Worm (Caenorhabditis elegans) whole organism, young adult: ENCODE results near the gene sre-45.
A peak's percentile ranks its signal among the peaks of the same experiment; 100 is the strongest.

Experiments
- B0035.1 ChIP-seq: sonication (generic microtip); optimal IDR thresholded peaks from 2 replicates; lab custom pipeline; 2016; ENCODE audit warnings: missing genetic modification characterization, mild to moderate bottlenecking, missing compliant biosample characterization, missing genotype, missing genetic modification reagents
- B0261.1 ChIP-seq: sonication (generic microtip); optimal IDR thresholded peaks from 2 replicates; lab custom pipeline; 2016; ENCODE audit warnings: mild to moderate bottlenecking, missing genetic modification characterization, moderate library complexity, missing compliant biosample characterization
- F55B11.4 ChIP-seq: sonication (generic microtip); optimal IDR thresholded peaks from 2 replicates; lab custom pipeline; 2016; ENCODE audit warnings: missing compliant biosample characterization, missing genetic modification characterization, borderline replicate concordance; ENCODE audit not compliant: insufficient read depth
- T26A5.8 ChIP-seq: sonication (generic microtip); optimal IDR thresholded peaks from 2 replicates; lab custom pipeline; 2016; ENCODE audit warnings: missing genetic modification characterization, missing compliant biosample characterization
- ZK185.1 ChIP-seq: sonication (generic microtip); optimal IDR thresholded peaks from 2 replicates; lab custom pipeline; 2016; ENCODE audit warnings: mild to moderate bottlenecking, missing genetic modification characterization, missing compliant biosample characterization; ENCODE audit not compliant: poor library complexity, severe bottlenecking
- atf-7 ChIP-seq: sonication (generic microtip); optimal IDR thresholded peaks from 2 replicates; lab custom pipeline; 2017; ENCODE audit warnings: mild to moderate bottlenecking, missing genetic modification characterization, missing compliant biosample characterization
- attf-3 ChIP-seq: fragments of 200-800 bp; sonication (Bioruptor generic); conservative IDR thresholded peaks from 2 replicates; pipeline ENCODE4 v1.3.6; 2022; ENCODE audit warnings: missing genetic modification reagents, missing genetic modification characterization, missing compliant biosample characterization
- attf-5 ChIP-seq: fragments of 200-800 bp; sonication (Bioruptor generic); optimal IDR thresholded peaks from 2 replicates; lab custom pipeline; 2018; ENCODE audit warnings: mild to moderate bottlenecking, missing genetic modification characterization, missing compliant biosample characterization
- ceh-27 ChIP-seq: fragments of 200-800 bp; sonication (Bioruptor generic); optimal IDR thresholded peaks from 2 replicates; lab custom pipeline; 2018; ENCODE audit warnings: mild to moderate bottlenecking, missing genetic modification characterization, moderate library complexity, missing compliant biosample characterization
- ceh-40 ChIP-seq: fragments of 200-800 bp; sonication (Bioruptor generic); IDR thresholded peaks from 2 replicates; pipeline ENCODE4 v1.3.6; 2022; ENCODE audit warnings: missing genetic modification characterization, missing compliant biosample characterization
- ceh-79 ChIP-seq: sonication (generic microtip); optimal IDR thresholded peaks from 2 replicates; lab custom pipeline; 2017; ENCODE audit warnings: mild to moderate bottlenecking, missing genetic modification characterization, missing compliant biosample characterization
- ceh-91 ChIP-seq: fragments of 200-800 bp; sonication (Bioruptor generic); IDR thresholded peaks from 2 replicates; pipeline ENCODE4 v1.3.6; 2022; ENCODE audit warnings: missing genetic modification reagents, missing genetic modification characterization, missing compliant biosample characterization
- dpl-1 ChIP-seq: fragments of 150-350 bp; optimal IDR thresholded peaks from 2 replicates; lab custom pipeline; 2014; ENCODE audit warnings: missing biosample characterization, missing genetic modification reagents, missing genetic modification characterization
- egl-18 ChIP-seq: fragments of 200-800 bp; sonication (Bioruptor generic); IDR thresholded peaks from 2 replicates; pipeline ENCODE4 v1.3.6; 2022; ENCODE audit warnings: missing genetic modification reagents, missing genetic modification characterization, missing compliant biosample characterization
- egl-44 ChIP-seq: fragments of 200-800 bp; sonication (Bioruptor generic); IDR thresholded peaks from 2 replicates; pipeline ENCODE4 v1.3.6; 2022; ENCODE audit warnings: missing genetic modification reagents, missing genetic modification characterization, missing compliant biosample characterization
- egrh-3 ChIP-seq: fragments of 200-800 bp; sonication (Bioruptor generic); IDR thresholded peaks from 2 replicates; pipeline ENCODE4 v1.3.6; 2022; ENCODE audit warnings: missing genetic modification reagents, missing genetic modification characterization, missing compliant biosample characterization
- ets-4 ChIP-seq: fragments of 200-800 bp; sonication (Bioruptor generic); optimal IDR thresholded peaks from 2 replicates; lab custom pipeline; 2018; ENCODE audit warnings: mild to moderate bottlenecking, missing genetic modification characterization, missing compliant biosample characterization
- gei-17 ChIP-seq: fragments of 200-800 bp; sonication (Bioruptor generic); optimal IDR thresholded peaks from 2 replicates; lab custom pipeline; 2018; ENCODE audit warnings: mild to moderate bottlenecking, missing genetic modification characterization, missing compliant biosample characterization
- hmg-20 ChIP-seq: fragments of 200-800 bp; sonication (Bioruptor generic); IDR thresholded peaks from 2 replicates; pipeline ENCODE4 v1.3.6; 2022; ENCODE audit warnings: missing genetic modification reagents, missing genetic modification characterization, missing compliant biosample characterization
- lin-35 ChIP-seq, 3 experiments: fragments of 150-350 bp in 2 of 3; sonication (generic microtip) in 1 of 3; optimal IDR thresholded peaks; 2 replicates each; lab custom pipeline; 2014 to 2018; ENCODE audit warnings: missing biosample characterization in 3 of 3, missing genetic modification characterization in 3 of 3, missing genetic modification reagents in 3 of 3
- lin-40 ChIP-seq: sonication (generic microtip); optimal IDR thresholded peaks from 2 replicates; lab custom pipeline; 2016; ENCODE audit warnings: missing genetic modification characterization, mild to moderate bottlenecking, missing compliant biosample characterization, missing genotype, missing genetic modification reagents
- lin-54 ChIP-seq: fragments of 200-800 bp; sonication (Bioruptor generic); optimal IDR thresholded peaks from 2 replicates; lab custom pipeline; 2018; ENCODE audit warnings: mild to moderate bottlenecking, missing genetic modification characterization, missing compliant biosample characterization
- madf-10 ChIP-seq: sonication (generic microtip); optimal IDR thresholded peaks from 2 replicates; lab custom pipeline; 2016; ENCODE audit warnings: mild to moderate bottlenecking, missing genetic modification characterization, missing compliant biosample characterization
- madf-3 ChIP-seq: fragments of 200-800 bp; sonication (Bioruptor generic); IDR thresholded peaks from 2 replicates; pipeline ENCODE4 v1.3.6; 2022; ENCODE audit warnings: missing genetic modification reagents, missing genetic modification characterization, missing compliant biosample characterization
- mxl-1 ChIP-seq: sonication (generic microtip); optimal IDR thresholded peaks from 2 replicates; lab custom pipeline; 2016; ENCODE audit warnings: missing genetic modification characterization, missing compliant biosample characterization
- nhr-179 ChIP-seq: sonication (generic microtip); optimal IDR thresholded peaks from 2 replicates; lab custom pipeline; 2016; ENCODE audit warnings: mild to moderate bottlenecking, missing genetic modification characterization, missing compliant biosample characterization
- rec-8 ChIP-seq, 2 experiments: sonication (generic microtip); optimal IDR thresholded peaks; 2 replicates each; lab custom pipeline; 2016; ENCODE audit warnings: mild to moderate bottlenecking in 2 of 2, missing genetic modification characterization in 2 of 2, missing genetic modification reagents in 2 of 2, missing genotype in 2 of 2, missing biosample characterization in 1 of 2, missing compliant biosample characterization in 1 of 2, moderate library complexity in 1 of 2
- repo-1 ChIP-seq: sonication (generic microtip); optimal IDR thresholded peaks from 2 replicates; lab custom pipeline; 2017; ENCODE audit warnings: mild to moderate bottlenecking, missing genetic modification characterization, missing compliant biosample characterization
- sdz-38 ChIP-seq: sonication (generic microtip); optimal IDR thresholded peaks from 2 replicates; lab custom pipeline; 2016; ENCODE audit warnings: missing genotype, missing genetic modification characterization, missing compliant biosample characterization
- snpc-1.3 ChIP-seq: sonication (generic microtip); optimal IDR thresholded peaks from 2 replicates; lab custom pipeline; 2017; ENCODE audit warnings: missing genetic modification characterization, mild to moderate bottlenecking, missing compliant biosample characterization, antibody characterized with exemption, moderate library complexity, missing genotype, missing genetic modification reagents; ENCODE audit not compliant: insufficient read depth
- snpc-3.4 ChIP-seq: sonication (generic microtip); optimal IDR thresholded peaks from 2 replicates; lab custom pipeline; 2017; ENCODE audit warnings: missing genetic modification characterization, mild to moderate bottlenecking, missing compliant biosample characterization, antibody characterized with exemption, moderate library complexity, missing genotype, missing genetic modification reagents
- sptf-2 ChIP-seq: fragments of 200-800 bp; sonication (Bioruptor generic); optimal IDR thresholded peaks from 2 replicates; lab custom pipeline; 2018; ENCODE audit warnings: mild to moderate bottlenecking, missing genetic modification characterization, missing compliant biosample characterization
- tbx-9 ChIP-seq: sonication (generic microtip); optimal IDR thresholded peaks from 2 replicates; lab custom pipeline; 2016; ENCODE audit warnings: borderline replicate concordance, missing genetic modification characterization, inconsistent platforms, missing compliant biosample characterization
- unc-130 ChIP-seq: sonication (generic microtip); optimal IDR thresholded peaks from 2 replicates; lab custom pipeline; 2016; ENCODE audit warnings: missing genetic modification reagents, missing genetic modification characterization, missing compliant biosample characterization
- xnd-1 ChIP-seq: sonication (generic microtip); optimal IDR thresholded peaks from 2 replicates; lab custom pipeline; 2016; ENCODE audit warnings: missing genotype, missing genetic modification reagents, missing genetic modification characterization, missing compliant biosample characterization
- zfh-2 ChIP-seq: fragments of 200-800 bp; sonication (Bioruptor generic); conservative IDR thresholded peaks from 2 replicates; pipeline ENCODE4 v1.3.6; 2022; ENCODE audit warnings: missing genetic modification reagents, missing genetic modification characterization, missing compliant biosample characterization
- ztf-22 ChIP-seq: fragments of 200-800 bp; sonication (Bioruptor generic); optimal IDR thresholded peaks from 2 replicates; lab custom pipeline; 2018; ENCODE audit warnings: mild to moderate bottlenecking, missing genetic modification characterization, moderate library complexity, missing compliant biosample characterization
- ztf-25 ChIP-seq: fragments of 200-800 bp; sonication (Bioruptor generic); IDR thresholded peaks from 2 replicates; pipeline ENCODE4 v1.3.6; 2022; ENCODE audit warnings: missing genetic modification reagents, missing genetic modification characterization, missing compliant biosample characterization

sre-45 gene

DNA sequence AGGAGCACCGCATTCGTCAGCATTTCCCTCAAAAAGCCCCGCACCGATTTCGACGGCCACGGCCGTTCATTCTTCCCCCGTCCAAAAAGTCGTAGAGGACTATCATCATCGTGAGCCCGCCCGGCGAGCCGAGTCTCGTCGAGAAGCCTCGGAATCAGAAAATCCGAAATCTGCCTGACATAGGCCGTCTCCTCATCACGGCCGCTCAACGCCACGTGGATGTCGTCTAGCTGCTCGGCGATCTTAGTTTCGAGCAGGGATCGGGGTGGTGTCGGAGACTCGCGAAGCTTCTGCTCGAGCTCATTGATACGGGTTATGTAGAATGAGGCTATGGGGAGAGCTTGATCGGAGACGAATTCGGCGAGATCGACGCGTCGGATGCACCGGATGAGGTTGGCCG, 11.4 kb downstream of the sre-45 start:
- peak; percentile 55; the same call in 1 of the 2 replicates for TF ChIP-seq egrh-3
- no peak for TF ChIP-seq tbx-9 (tag; lab: Kevin White, UChicago)
- TF ChIP-seq sdz-38 (tag; lab: Kevin White, UChicago): no peak
- TF ChIP-seq zfh-2 (GFP tag; lab: Robert Waterston, UW): peak; percentile 87
- no peak for TF ChIP-seq ets-4
- no peak for TF ChIP-seq unc-130 (GFP tag; lab: Kevin White, UChicago)

DNA sequence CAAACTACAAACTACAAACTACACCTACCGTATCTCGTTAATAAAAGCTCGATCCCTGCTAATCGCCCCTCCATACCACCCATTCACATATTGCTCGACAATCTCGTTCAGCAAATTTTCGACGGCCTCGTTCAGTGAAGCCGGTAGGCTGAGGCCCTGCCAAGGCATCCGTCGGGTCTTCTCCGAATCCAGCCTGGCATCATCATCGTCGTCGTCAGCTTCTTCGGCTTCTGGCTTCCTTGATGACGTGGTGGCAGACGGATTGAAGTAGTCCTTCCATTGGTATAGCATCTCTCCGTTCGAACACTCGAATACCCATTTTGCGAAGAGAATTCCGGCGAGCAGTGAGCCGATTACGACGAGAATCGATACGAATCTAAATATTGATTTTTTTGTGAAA, 13.0 kb downstream of the sre-45 start:
- no peak for TF ChIP-seq attf-5 (GFP tag; lab: Kevin White, UChicago)
- no peak for TF ChIP-seq ZK185.1 (tag; lab: Kevin White, UChicago)
- TF ChIP-seq T26A5.8: no peak
- TF ChIP-seq B0261.1: no peak
- TF ChIP-seq egl-18: no peak
- peak; percentile 63; the same call in 1 of the 2 replicates for TF ChIP-seq zfh-2 (GFP tag; lab: Robert Waterston, UW)
- TF ChIP-seq madf-3 (GFP tag; lab: Robert Waterston, UW): no peak

DNA sequence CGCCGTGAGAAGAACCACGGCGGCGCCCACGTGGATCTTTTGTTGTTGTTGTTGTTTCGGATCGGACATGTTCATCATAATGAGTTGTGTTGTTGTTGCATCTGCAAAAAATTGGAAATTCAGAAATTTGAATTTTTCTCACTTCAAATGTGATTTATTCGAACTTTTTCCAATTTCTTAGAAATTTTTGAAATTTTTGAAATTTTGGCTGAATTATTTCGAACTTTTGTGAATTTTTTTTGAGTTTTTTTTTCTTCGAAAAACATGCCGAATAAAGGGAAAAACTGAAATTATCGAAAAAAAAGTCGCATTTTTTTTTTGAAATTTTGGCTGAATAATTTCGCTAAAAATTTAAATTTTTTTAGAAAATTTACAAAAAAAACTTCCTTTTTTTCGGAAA, 13.4 kb downstream of the sre-45 start, which contains the start of gene snx-14:
Gene snx-14, minus strand, starts transcription at position 101 of the 400 bp plus-strand sequence.
- no peak for TF ChIP-seq gei-17 (GFP tag; lab: Kevin White, UChicago)
- no peak for TF ChIP-seq ets-4
- no peak for TF ChIP-seq ztf-22 (GFP tag; lab: Kevin White, UChicago)
- TF ChIP-seq T26A5.8: no peak
- TF ChIP-seq nhr-179: no peak
- TF ChIP-seq dpl-1 (GFP tag; lab: Kevin White, UChicago): no peak
- no peak for TF ChIP-seq ceh-91 (GFP tag; lab: Robert Waterston, UW)
- no peak for TF ChIP-seq madf-10
- no peak for TF ChIP-seq lin-35 (GFP tag; optimal IDR thresholded peaks at IDR 0.05; lab: Kevin White, UChicago)
- TF ChIP-seq B0035.1 (tag; lab: Kevin White, UChicago): no peak
- no peak for TF ChIP-seq egl-44
- TF ChIP-seq repo-1: no peak

ce11 chrII:13540956-13541355, 23.3 kb downstream of the sre-45 start, which contains the start of the genes noa-1 and Y48E1B.17:
TSS of gene noa-1 (minus strand) at chrII:13541056.
TSS of gene Y48E1B.17 (minus strand) at chrII:13541084.
- TF ChIP-seq attf-3 (GFP tag; lab: Robert Waterston, UW): no peak
- no peak for TF ChIP-seq ceh-40
- no peak for TF ChIP-seq lin-40
- no peak for TF ChIP-seq lin-54 (GFP tag; lab: Kevin White, UChicago)
- TF ChIP-seq ceh-79 (tag; lab: Kevin White, UChicago): no peak
- TF ChIP-seq T26A5.8: no peak
- no peak for TF ChIP-seq rec-8 (tag; optimal IDR thresholded peaks at IDR 0.05; lab: Kevin White, UChicago)
- TF ChIP-seq mxl-1 (tag; lab: Kevin White, UChicago): no peak
- TF ChIP-seq, all 124 proteins: peak for 0

- TF ChIP-seq lin-35 (GFP tag; optimal IDR thresholded peaks at IDR 0.05; lab: Kevin White, UChicago): no peak
- TF ChIP-seq egrh-3: peak; percentile 88
- no peak for TF ChIP-seq ets-4
- TF ChIP-seq ceh-27: no peak
- no peak for TF ChIP-seq snpc-3.4 (tag; lab: Kevin White, UChicago)
- no peak for TF ChIP-seq sptf-2 (GFP tag; lab: Kevin White, UChicago)
- no peak for TF ChIP-seq snpc-1.3 (tag; lab: Kevin White, UChicago)
- no peak for TF ChIP-seq xnd-1
- peak; percentile 93 for TF ChIP-seq zfh-2 (GFP tag; lab: Robert Waterston, UW)
- TF ChIP-seq atf-7 (tag; lab: Kevin White, UChicago): no peak
- no peak for TF ChIP-seq F55B11.4 (tag; lab: Kevin White, UChicago)
- no peak for TF ChIP-seq ztf-25
- no peak for TF ChIP-seq hmg-20 (GFP tag; lab: Robert Waterston, UW)
Measured at ce11 chrII:13542991-13543390, 25.3 kb downstream of the sre-45 start.
